Worm (Caenorhabditis elegans) whole organism, dauer: ENCODE results near the gene K09C6.9.
"Not testable (repeated sequence)": the region's sequence is repeated elsewhere in the genome, so short reads cannot be mapped to it uniquely, and the experiment has no call there.

Source experiments
- unc-62 ChIP-seq: sonication (generic microtip); optimal IDR thresholded peaks from 2 replicates; lab custom pipeline; 2017; ENCODE audit warnings: missing biosample characterization, missing genetic modification reagents, missing genetic modification characterization

K09C6.9 gene

DNA sequence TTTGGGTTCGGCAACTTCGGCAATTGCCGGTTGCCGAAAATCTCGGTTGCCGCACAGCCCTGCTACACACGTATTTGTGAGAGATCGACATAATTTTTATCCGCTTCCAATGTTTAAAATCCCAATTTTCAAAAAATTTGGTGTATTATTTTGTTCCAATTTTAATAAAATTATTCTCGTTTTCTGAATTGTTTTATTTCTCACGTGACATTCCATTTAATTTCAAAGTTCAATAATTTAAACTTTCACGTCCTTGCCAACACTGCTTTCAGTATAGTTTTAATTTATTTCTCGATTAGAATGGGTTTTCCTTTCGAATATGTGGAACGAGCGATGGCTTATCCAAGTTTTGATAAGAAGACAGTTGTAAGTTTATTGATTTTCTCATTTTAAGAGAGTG lies 1.7 kb upstream of the K09C6.9 start, which contains the start of gene K09C6.2:
TSS of gene K09C6.2 (plus strand) at position 301 of the 400 bp plus-strand sequence.
- TF ChIP-seq unc-62 (GFP tag; lab: Kevin White, UChicago): no peak

DNA sequence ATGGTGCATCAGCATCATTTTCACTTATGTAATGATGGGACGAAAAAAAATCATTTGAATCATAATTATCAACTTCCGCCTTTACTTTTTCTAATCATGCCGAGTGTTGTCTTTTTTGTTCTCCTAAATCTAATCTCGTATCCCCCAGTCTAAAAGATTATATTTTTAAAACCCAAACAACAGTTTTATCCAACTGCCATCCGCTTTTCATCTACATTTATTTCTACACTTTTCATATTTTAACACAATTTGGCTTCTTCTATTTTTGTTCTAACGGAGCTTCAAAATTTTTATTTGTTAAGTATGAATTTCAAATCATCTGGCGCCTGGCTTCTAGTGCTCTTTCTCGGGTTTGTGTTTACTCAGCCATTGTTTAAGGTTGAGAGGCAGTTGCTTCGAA lies 2.7 kb downstream of the K09C6.9 start, which contains the start of gene K09C6.3:
TSS of gene K09C6.3 (plus strand) at position 301 of the 400 bp plus-strand sequence.
- TF ChIP-seq unc-62 (GFP tag; lab: Kevin White, UChicago): no peak

DNA sequence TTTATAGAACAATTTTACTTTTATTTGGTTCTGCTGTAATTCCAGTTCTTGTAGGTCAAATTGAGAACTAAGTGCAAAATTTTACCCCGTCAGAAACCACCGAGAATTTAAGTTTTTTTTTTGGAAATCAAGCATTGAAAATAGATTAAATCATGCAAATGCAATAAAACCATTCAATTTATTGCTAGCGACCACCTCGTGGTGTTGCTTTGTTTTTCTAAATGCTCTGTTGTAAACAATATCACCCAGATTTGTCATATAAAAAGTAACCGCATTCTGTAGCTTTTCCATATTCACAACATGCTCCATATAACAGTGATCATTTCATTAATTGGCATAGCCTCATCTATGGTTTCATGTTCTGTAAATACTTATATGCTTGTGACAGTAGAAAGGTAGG lies 5.4 kb downstream of the K09C6.9 start, which contains the start of gene srbc-12:
TSS of gene srbc-12 (plus strand) at position 301 of the 400 bp plus-strand sequence.
- TF ChIP-seq unc-62 (GFP tag; lab: Kevin White, UChicago): no peak

DNA sequence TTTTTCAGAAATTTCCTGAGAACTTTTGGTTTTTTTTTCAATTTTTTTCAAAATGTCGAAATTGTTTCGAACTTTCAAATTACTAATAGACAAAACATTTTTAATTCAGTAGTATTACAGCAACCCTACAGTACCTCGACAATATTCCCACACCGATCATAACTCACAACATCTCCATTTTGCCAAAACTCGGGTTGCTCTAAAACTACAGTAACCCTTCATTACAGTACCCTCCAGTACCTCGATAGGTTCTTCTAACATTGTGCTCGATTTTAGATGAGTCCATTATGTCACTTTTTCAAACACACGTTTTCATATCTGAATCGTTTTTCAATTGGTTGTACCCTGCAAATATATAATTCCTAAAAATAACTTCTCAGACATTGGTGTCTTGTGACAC lies 5.8 kb downstream of the K09C6.9 start:
- TF ChIP-seq unc-62 (GFP tag; lab: Kevin White, UChicago): no peak

DNA sequence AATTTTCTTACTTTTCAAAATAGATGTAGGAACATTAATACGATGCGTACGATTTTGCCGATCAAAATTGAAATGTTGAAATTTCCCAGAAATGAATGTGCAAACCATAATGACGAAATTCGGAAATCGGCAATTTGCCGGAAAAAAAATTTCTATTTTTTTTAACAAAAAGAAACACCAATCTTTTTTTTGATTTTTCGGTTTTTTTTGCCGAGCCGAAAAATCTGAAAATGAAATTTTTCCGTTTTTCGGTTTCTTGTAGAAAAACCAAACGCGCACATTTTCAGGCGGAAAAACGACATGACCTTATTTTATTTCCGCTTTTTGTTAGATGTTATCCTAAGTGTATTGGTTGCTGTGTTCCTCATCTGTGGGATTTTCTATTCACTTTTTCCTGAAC lies 7.3 kb downstream of the K09C6.9 start, which contains the start of gene srbc-13:
TSS of gene srbc-13 (plus strand) at position 301 of the 400 bp plus-strand sequence.
- TF ChIP-seq unc-62 (GFP tag; lab: Kevin White, UChicago): no peak

DNA sequence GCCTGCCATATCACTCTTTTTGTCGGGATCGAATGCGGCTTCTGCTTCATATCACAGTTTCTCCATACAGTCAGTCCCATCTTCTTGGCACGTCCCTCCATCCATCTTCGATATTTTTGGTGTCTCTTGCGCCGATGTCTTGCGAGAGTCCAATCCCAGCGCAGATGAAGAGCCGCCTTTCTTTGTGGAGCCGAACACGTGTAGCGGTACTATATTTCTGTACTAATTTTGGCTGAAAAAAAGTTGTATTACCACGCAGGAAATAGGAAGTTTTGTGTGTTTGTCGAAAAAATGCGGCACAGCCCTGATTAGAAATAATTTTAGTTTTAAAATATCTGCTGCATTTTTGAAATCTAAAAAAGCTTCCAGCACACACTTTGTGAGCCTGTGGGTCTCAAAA lies 11.7 kb downstream of the K09C6.9 start, which contains the start of gene K09C6.8:
TSS of gene K09C6.8 (minus strand) at position 101 of the 400 bp plus-strand sequence.
- not testable (repeated sequence) for TF ChIP-seq unc-62 (GFP tag; lab: Kevin White, UChicago)

DNA sequence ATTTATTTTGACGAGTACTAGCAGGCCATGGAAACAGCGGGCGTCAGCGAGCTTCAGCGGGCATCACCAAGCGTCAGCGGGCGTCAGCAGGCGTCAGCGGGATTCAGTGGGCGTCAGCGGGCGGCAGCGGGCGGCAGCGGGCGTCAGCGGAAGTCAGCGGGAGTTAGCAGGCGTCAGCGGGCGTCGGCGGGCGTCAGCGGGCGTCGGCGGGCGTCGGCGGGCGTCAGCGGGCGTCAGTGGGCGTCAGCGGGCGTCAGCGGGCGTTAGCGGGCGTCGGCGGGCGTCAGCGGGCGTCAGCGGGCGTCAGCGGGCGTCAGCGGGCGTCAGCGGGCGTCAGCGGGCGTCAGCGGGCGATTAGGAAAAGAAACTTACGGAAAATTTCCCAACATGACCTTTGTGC lies 12.3 kb downstream of the K09C6.9 start:
- TF ChIP-seq unc-62 (GFP tag; lab: Kevin White, UChicago): no peak

DNA sequence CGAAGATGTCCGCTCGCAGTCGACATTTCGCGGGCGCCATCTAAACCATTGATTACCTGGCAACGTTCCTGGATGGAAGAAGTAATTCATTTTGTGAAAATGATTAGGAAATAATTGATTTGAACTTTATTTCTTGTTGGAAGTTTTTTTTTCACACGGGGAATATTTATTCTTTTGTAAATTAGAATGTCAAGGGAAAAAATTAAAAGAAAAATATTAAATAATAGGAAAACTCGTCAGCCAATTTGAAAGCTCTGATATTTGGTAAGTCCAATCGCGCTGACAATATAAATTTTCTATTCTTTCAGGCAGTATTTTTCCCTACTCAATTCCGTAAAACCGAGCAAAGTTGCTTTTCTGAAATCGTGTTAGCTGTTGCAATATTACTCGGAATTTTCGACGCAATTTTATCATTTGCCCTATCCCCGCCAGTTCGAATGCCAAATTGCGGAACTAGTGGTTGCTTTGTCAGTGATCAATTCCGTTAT lies 15.8 kb downstream of the K09C6.9 start, which contains the start of the genes K09C6.7 and K09C6.10:
TSS of gene K09C6.7 (minus strand) at position 101 of the 488 bp plus-strand sequence.
TSS of gene K09C6.10 (plus strand) at position 438 of the 488 bp plus-strand sequence.
- TF ChIP-seq unc-62 (GFP tag; lab: Kevin White, UChicago): not testable (repeated sequence)

DNA sequence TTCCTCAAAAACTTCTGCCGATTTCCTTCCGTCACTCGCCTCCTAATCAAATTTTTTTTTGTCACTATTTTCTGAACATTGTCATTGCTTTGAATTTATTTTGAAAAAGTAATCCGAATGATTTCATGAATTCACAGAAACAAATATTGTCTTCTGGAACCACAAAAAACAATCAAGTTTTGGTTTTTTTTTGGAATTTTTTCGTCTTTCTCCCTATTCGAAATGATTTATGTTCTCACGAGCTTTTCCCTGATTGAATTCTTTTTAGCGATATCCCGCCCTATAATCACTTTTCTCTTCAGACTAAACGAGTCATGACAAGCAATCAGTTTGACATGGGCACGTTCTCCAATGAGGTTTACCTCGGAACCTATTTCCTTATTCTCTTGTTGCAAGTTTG lies 21.5 kb downstream of the K09C6.9 start, which contains the start of gene F41H8.1:
TSS of gene F41H8.1 (plus strand) at position 301 of the 400 bp plus-strand sequence.
- TF ChIP-seq unc-62 (GFP tag; lab: Kevin White, UChicago): no peak

DNA sequence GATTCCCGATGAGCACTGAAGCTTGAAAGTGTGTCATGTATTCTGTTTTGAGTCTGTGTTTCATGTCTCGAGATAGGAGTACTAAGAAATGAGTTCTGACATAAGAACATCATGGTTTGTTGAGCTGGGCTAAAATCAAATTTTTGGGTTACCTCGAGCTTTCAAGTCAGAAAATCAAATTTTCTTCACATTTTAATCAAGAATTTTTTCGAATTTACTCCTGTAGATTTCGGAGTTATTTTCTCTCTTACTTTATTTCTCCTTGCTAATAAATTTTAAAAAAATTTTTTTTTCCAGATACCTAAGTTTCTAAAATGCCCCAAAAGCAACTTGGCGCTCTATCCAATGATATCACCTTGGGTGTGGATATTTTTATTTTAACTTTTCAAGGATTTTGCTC lies 28.8 kb downstream of the K09C6.9 start, which contains the start of gene F41H8.2:
TSS of gene F41H8.2 (plus strand) at position 301 of the 400 bp plus-strand sequence.
- TF ChIP-seq unc-62 (GFP tag; lab: Kevin White, UChicago): no peak

DNA sequence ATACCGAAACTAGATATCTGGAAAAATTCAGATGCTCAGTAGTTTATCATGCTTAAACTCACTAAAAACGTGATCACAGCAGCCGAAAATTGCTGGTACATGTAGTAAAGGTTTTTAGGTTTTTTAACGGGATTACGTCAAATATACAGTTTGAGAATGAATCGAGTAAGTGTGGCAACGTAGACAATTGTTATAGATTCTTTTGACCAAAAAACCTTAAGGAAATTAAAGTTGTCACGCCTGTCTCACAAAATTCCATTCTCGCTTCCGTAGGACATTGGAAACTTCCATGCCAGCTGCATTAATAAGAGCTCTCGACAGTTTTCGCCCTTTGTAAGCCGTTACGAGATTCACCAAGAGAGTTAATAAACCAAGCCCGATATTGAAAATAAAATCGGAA lies 31.9 kb downstream of the K09C6.9 start, which contains the start of gene srx-31:
TSS of gene srx-31 (minus strand) at position 101 of the 400 bp plus-strand sequence.
- not testable (repeated sequence) for TF ChIP-seq unc-62 (GFP tag; lab: Kevin White, UChicago)

DNA sequence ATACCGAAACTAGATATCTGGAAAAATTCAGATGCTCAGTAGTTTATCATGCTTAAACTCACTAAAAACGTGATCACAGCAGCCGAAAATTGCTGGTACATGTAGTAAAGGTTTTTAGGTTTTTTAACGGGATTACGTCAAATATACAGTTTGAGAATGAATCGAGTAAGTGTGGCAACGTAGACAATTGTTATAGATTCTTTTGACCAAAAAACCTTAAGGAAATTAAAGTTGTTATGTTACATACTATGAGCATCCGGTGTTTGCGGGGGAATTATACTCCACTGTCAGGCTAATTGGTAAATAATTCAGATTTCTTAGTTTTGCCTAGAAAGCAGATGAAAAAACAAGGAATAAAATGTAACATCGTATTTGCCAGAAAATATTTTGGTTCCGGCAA lies 34.2 kb downstream of the K09C6.9 start, which contains the start of gene srx-32:
TSS of gene srx-32 (minus strand) at position 101 of the 400 bp plus-strand sequence.
- TF ChIP-seq unc-62 (GFP tag; lab: Kevin White, UChicago): not testable (repeated sequence)

DNA sequence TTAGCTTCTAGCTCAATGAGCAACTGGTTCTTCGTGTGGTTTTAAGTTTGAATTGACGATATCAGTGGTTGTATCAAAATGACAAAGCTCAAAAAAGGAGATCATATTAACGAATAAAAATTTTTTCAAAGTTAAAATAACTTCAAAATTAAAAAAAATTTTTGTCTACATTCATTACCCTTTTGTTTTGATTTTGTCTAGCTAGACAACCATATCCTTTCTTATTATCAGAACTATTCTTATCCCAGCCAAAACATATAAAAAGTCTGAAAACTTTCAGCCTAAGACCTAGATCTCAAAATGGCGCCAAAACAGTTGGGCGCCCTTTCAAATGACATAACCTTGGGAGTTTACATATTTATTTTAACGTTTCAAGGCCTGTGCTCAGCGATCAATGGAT lies 37.7 kb downstream of the K09C6.9 start, which contains the start of gene R13D11.1:
TSS of gene R13D11.1 (plus strand) at position 301 of the 400 bp plus-strand sequence.
- no peak for TF ChIP-seq unc-62 (GFP tag; lab: Kevin White, UChicago)

DNA sequence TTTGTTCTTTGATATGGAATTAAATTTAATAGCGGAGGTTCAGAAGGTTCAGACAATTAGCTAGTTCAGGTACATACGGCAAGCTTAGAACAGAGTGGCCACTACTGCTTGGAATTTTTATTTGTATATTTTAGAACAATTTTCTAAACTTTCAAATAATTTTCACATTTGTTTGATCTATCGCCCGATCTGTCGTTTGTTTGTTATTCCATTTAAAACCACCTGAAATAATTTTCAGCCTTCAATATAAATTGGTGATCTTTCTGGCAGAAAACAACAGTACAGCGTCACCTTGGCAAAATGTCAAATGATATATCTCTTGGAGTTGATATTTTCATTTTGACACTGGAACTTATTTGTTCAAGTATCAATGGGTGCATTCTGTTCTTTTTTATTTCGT lies 40.1 kb downstream of the K09C6.9 start, which contains the start of gene R13D11.3:
TSS of gene R13D11.3 (plus strand) at position 301 of the 400 bp plus-strand sequence.
- TF ChIP-seq unc-62 (GFP tag; lab: Kevin White, UChicago): no peak

DNA sequence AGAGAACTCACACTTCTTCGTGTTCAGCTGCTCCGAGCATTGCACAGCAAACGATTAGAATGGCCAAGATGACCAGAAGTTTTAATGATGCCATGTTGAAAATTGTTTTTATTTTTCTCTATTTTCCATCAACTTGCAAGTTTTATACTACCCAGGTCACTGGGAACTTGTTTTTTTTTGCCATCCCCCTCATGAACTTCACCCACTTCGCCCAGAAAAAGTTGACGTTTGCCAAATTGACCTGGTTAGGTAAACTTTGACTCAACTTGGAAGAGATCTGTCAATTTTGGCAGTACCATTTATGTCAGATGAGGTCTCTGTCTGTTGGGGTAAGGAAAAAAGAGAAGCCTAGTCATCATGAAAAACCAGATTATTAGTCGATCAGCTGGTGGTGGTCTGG lies 41.8 kb downstream of the K09C6.9 start, which contains the start of gene R13D11.10:
TSS of gene R13D11.10 (minus strand) at position 101 of the 400 bp plus-strand sequence.
- TF ChIP-seq unc-62 (GFP tag; lab: Kevin White, UChicago): no peak

DNA sequence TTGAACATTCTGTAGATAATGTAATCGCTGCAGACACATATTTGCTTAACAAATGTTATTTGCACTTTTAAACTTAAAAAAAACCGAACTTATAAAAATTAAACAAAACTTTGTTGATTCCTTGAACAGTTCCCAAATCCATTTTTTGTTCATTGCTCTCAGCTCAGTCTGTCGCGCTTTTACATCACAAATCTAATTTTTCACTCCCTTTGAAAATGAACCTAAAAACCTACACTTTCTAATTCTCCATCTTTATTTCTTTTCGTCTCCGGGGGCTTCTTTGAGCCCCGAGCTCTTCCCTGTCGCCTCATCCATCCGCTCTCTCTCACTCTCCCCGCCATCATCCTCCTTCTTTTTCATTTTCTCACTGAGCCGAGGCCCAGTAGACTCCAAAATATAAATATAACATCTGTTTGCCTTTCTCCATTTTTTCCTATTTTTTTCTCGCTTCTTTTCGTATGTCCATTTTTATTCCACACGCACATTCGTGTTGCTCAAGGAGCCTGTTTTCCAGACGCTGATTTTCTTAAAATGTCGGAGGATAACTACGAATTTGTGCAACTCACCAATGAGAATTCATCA lies 44.5 kb downstream of the K09C6.9 start, which contains the start of gene R13D11.4:
TSS of gene R13D11.4 (plus strand) at position 532 of the 582 bp plus-strand sequence.
- no peak for TF ChIP-seq unc-62 (GFP tag; lab: Kevin White, UChicago)
